Fruit fly (Drosophila melanogaster) whole organism, embryonic: Measurements from ENCODE around the gene CG32573.

ENCODE experiments used
- Abd-B ChIP-seq: fragments of 200-800 bp; sonication (Bioruptor generic); optimal IDR thresholded peaks from 2 replicates; lab custom pipeline; 2018; ENCODE audit warnings: missing biosample characterization, mild to moderate bottlenecking, missing genetic modification characterization, moderate library complexity
- Aef1 ChIP-seq: fragments of 200-800 bp; sonication (Bioruptor generic); IDR thresholded peaks from 3 replicates; pipeline ENCODE4 v1.3.6; 2022; ENCODE audit warnings: missing biosample characterization, missing genetic modification characterization
- Antp ChIP-seq: fragments of 200-800 bp; sonication (Bioruptor generic); optimal IDR thresholded peaks from 3 replicates; lab custom pipeline; 2016; ENCODE audit warnings: missing biosample characterization, missing genetic modification characterization
- Atf-2 ChIP-seq: fragments of 200-800 bp; sonication (Bioruptor generic); optimal IDR thresholded peaks from 2 replicates; lab custom pipeline; 2016; ENCODE audit warnings: missing biosample characterization, missing genetic modification characterization
- B-H1 ChIP-seq: fragments of 200-800 bp; sonication (Bioruptor generic); IDR thresholded peaks from 3 replicates; pipeline ENCODE4 v1.3.6; 2022; ENCODE audit warnings: missing biosample characterization, missing genetic modification characterization
- CG10147 ChIP-seq: fragments of 200-800 bp; sonication (Bioruptor generic); optimal IDR thresholded peaks from 2 replicates; lab custom pipeline; 2019; ENCODE audit warnings: missing biosample characterization, mild to moderate bottlenecking, missing genetic modification characterization, moderate library complexity
- CG10431 ChIP-seq: fragments of 200-800 bp; sonication (Bioruptor generic); optimal IDR thresholded peaks from 3 replicates; lab custom pipeline; 2018; ENCODE audit warnings: missing biosample characterization, mild to moderate bottlenecking, missing genetic modification characterization
- CG10654 ChIP-seq: fragments of 200-800 bp; sonication (Bioruptor generic); optimal IDR thresholded peaks from 2 replicates; lab custom pipeline; 2016; ENCODE audit warnings: missing biosample characterization, missing genetic modification characterization
- CG12236 ChIP-seq: fragments of 200-800 bp; sonication (Bioruptor generic); optimal IDR thresholded peaks from 2 replicates; lab custom pipeline; 2016; ENCODE audit warnings: missing biosample characterization, missing genetic modification characterization
- CG12659 ChIP-seq: fragments of 200-800 bp; sonication (Bioruptor generic); optimal IDR thresholded peaks from 3 replicates; lab custom pipeline; 2017; ENCODE audit warnings: mild to moderate bottlenecking, missing biosample characterization, missing genetic modification reagents, missing genetic modification characterization
- CG13775 ChIP-seq: fragments of 200-800 bp; sonication (Bioruptor generic); optimal IDR thresholded peaks from 3 replicates; lab custom pipeline; 2017; ENCODE audit warnings: missing biosample characterization, mild to moderate bottlenecking, missing genetic modification characterization
- CG15479 ChIP-seq: fragments of 200-800 bp; sonication (Bioruptor generic); optimal IDR thresholded peaks from 3 replicates; lab custom pipeline; 2019; ENCODE audit warnings: missing biosample characterization, mild to moderate bottlenecking, missing genetic modification characterization, moderate library complexity
- CG17385 ChIP-seq: fragments of 200-800 bp; sonication (Bioruptor generic); optimal IDR thresholded peaks from 3 replicates; lab custom pipeline; 2018; ENCODE audit warnings: missing biosample characterization, mild to moderate bottlenecking, missing genetic modification characterization
- CG17802 ChIP-seq: fragments of 200-800 bp; sonication (Bioruptor generic); optimal IDR thresholded peaks from 2 replicates; lab custom pipeline; 2018; ENCODE audit warnings: missing biosample characterization, mild to moderate bottlenecking, missing genetic modification characterization, moderate library complexity
- CG31365 ChIP-seq: fragments of 200-800 bp; sonication (Bioruptor generic); optimal IDR thresholded peaks from 2 replicates; lab custom pipeline; 2018; ENCODE audit warnings: missing biosample characterization, mild to moderate bottlenecking, missing genetic modification characterization
- CG6791 ChIP-seq: fragments of 200-800 bp; sonication (Bioruptor generic); IDR thresholded peaks from 3 replicates; pipeline ENCODE4 v1.3.6; 2022; ENCODE audit warnings: missing biosample characterization, missing genetic modification characterization; ENCODE audit not compliant: partially characterized antibody
- CG7987 ChIP-seq: fragments of 200-800 bp; sonication (Bioruptor generic); optimal IDR thresholded peaks from 2 replicates; lab custom pipeline; 2018; ENCODE audit warnings: missing biosample characterization, mild to moderate bottlenecking, missing genetic modification characterization, moderate library complexity
- CG9215 ChIP-seq: fragments of 200-800 bp; sonication (Bioruptor generic); IDR thresholded peaks from 2 replicates; pipeline ENCODE4 v1.3.6; 2022; ENCODE audit warnings: missing biosample characterization, missing genetic modification characterization
- CG9797 ChIP-seq: fragments of 200-800 bp; sonication (Bioruptor generic); optimal IDR thresholded peaks from 3 replicates; lab custom pipeline; 2018; ENCODE audit warnings: missing biosample characterization, mild to moderate bottlenecking, missing genetic modification characterization
- CHES-1-like ChIP-seq: fragments of 200-800 bp; sonication (Bioruptor generic); optimal IDR thresholded peaks from 2 replicates; lab custom pipeline; 2016; ENCODE audit warnings: missing biosample characterization, missing genetic modification characterization
- Dbx ChIP-seq: fragments of 200-800 bp; sonication (Bioruptor generic); IDR thresholded peaks from 3 replicates; pipeline ENCODE4 v1.3.6; 2022; ENCODE audit warnings: missing biosample characterization, missing genetic modification characterization
- Drgx ChIP-seq: fragments of 200-800 bp; sonication (Bioruptor generic); IDR thresholded peaks from 2 replicates; pipeline ENCODE4 v1.3.6; 2022; ENCODE audit warnings: missing biosample characterization, missing genetic modification characterization
- E2f1 ChIP-seq: fragments of 200-800 bp; sonication (Bioruptor generic); IDR thresholded peaks from 2 replicates; pipeline ENCODE4 v1.3.6; 2022; ENCODE audit warnings: missing biosample characterization, missing genetic modification characterization
- HLHmδ ChIP-seq: fragments of 200-800 bp; sonication (Bioruptor generic); optimal IDR thresholded peaks from 2 replicates; lab custom pipeline; 2018; ENCODE audit warnings: missing biosample characterization, mild to moderate bottlenecking, missing genetic modification characterization, moderate library complexity
- HmgD ChIP-seq: fragments of 200-800 bp; sonication (Bioruptor generic); optimal IDR thresholded peaks from 3 replicates; lab custom pipeline; 2016; ENCODE audit warnings: missing biosample characterization, missing genetic modification characterization
- Lpt ChIP-seq: fragments of >200 bp; optimal IDR thresholded peaks from 2 replicates; lab custom pipeline; 2018; ENCODE audit warnings: missing biosample characterization, missing genetic modification characterization
- Mad ChIP-seq: fragments of 200-800 bp; sonication (Bioruptor generic); optimal IDR thresholded peaks from 2 replicates; lab custom pipeline; 2016; ENCODE audit warnings: missing biosample characterization, missing genetic modification characterization
- Max ChIP-seq: fragments of 200-800 bp; sonication (Bioruptor generic); optimal IDR thresholded peaks from 2 replicates; lab custom pipeline; 2016; ENCODE audit warnings: missing biosample characterization, mild to moderate bottlenecking, missing genetic modification characterization
- NFAT ChIP-seq: fragments of 200-800 bp; sonication (Bioruptor generic); IDR thresholded peaks from 2 replicates; pipeline ENCODE4 v1.3.6; 2022; ENCODE audit warnings: missing biosample characterization, missing genetic modification characterization
- az2 ChIP-seq: fragments of 200-800 bp; sonication (Bioruptor generic); optimal IDR thresholded peaks from 3 replicates; lab custom pipeline; 2016; ENCODE audit warnings: missing biosample characterization, missing genetic modification characterization
- bab2 ChIP-seq: fragments of 200-800 bp; sonication (Bioruptor generic); optimal IDR thresholded peaks from 2 replicates; lab custom pipeline; 2016; ENCODE audit warnings: missing biosample characterization, missing genetic modification characterization
- bowl ChIP-seq: fragments of 200-800 bp; sonication (Bioruptor generic); IDR thresholded peaks from 2 replicates; pipeline ENCODE4 v1.3.6; 2022; ENCODE audit warnings: missing biosample characterization, missing genetic modification characterization
- chinmo ChIP-seq: fragments of 200-800 bp; sonication (Bioruptor generic); IDR thresholded peaks from 4 replicates; pipeline ENCODE4 v1.3.6; 2022; ENCODE audit warnings: missing biosample characterization, missing genetic modification characterization; ENCODE audit not compliant: partially characterized antibody
- ci ChIP-seq: fragments of 200-800 bp; sonication (Bioruptor generic); IDR thresholded peaks from 3 replicates; pipeline ENCODE4 v1.3.6; 2022; ENCODE audit warnings: missing biosample characterization, missing genetic modification characterization
- crol ChIP-seq: fragments of 200-800 bp; sonication (Bioruptor generic); IDR thresholded peaks from 2 replicates; pipeline ENCODE4 v1.3.6; 2022; ENCODE audit warnings: missing biosample characterization, missing genetic modification characterization
- fd64A ChIP-seq: fragments of 200-800 bp; sonication (Bioruptor generic); optimal IDR thresholded peaks from 3 replicates; lab custom pipeline; 2018; ENCODE audit warnings: missing biosample characterization, mild to moderate bottlenecking, missing genetic modification characterization
- gfzf ChIP-seq: fragments of 200-800 bp; sonication (Bioruptor generic); optimal IDR thresholded peaks from 2 replicates; lab custom pipeline; 2016; ENCODE audit warnings: missing biosample characterization, mild to moderate bottlenecking, missing genetic modification characterization, moderate library complexity
- inv ChIP-seq: fragments of 200-800 bp; sonication (Bioruptor generic); IDR thresholded peaks from 2 replicates; pipeline ENCODE4 v1.3.6; 2022; ENCODE audit warnings: missing biosample characterization, missing genetic modification characterization; ENCODE audit not compliant: partially characterized antibody
- odd ChIP-seq: fragments of 200-800 bp; sonication (Bioruptor generic); optimal IDR thresholded peaks from 2 replicates; lab custom pipeline; 2017; ENCODE audit warnings: missing biosample characterization, mild to moderate bottlenecking, missing genetic modification characterization
- otp ChIP-seq: fragments of 200-800 bp; sonication (Bioruptor generic); IDR thresholded peaks from 3 replicates; pipeline ENCODE4, ENCODE4 v1.3.6; 2022; ENCODE audit warnings: missing biosample characterization, missing genetic modification characterization
- pnt ChIP-seq: fragments of 200-800 bp; sonication (Bioruptor generic); optimal IDR thresholded peaks from 3 replicates; lab custom pipeline; 2016; ENCODE audit warnings: missing biosample characterization, missing genetic modification characterization
- run ChIP-seq: fragments of 200-800 bp; sonication (Bioruptor generic); optimal IDR thresholded peaks from 3 replicates; lab custom pipeline; 2018; ENCODE audit warnings: missing biosample characterization, mild to moderate bottlenecking, missing genetic modification characterization
- sc ChIP-seq, 3 experiments: fragments of >200 bp in 2 of 3; fragments of 200-800 bp in 1 of 3; sonication (Bioruptor generic) in 1 of 3; optimal IDR thresholded peaks; 2 replicates in 2 of 3; 3 replicates in 1 of 3; lab custom pipeline; 2017; ENCODE audit warnings: mild to moderate bottlenecking in 1 of 3, missing biosample characterization in 1 of 3, missing genetic modification characterization in 1 of 3, missing genetic modification reagents in 1 of 3
- sens ChIP-seq: fragments of 200-800 bp; sonication (Bioruptor generic); peaks from one replicate; lab custom pipeline; 2016; ENCODE audit warnings: missing biosample characterization, missing genetic modification characterization
- sisA ChIP-seq: fragments of 200-800 bp; sonication (Bioruptor generic); IDR thresholded peaks from 2 replicates; pipeline ENCODE4 v1.3.6; 2022; ENCODE audit warnings: missing biosample characterization, missing genetic modification characterization
- slp2 ChIP-seq: fragments of 200-800 bp; sonication (Bioruptor generic); optimal IDR thresholded peaks from 2 replicates; lab custom pipeline; 2016; ENCODE audit warnings: missing biosample characterization, missing genetic modification characterization
- stc ChIP-seq: fragments of 200-800 bp; sonication (Bioruptor generic); IDR thresholded peaks from 2 replicates; pipeline ENCODE4 v1.3.6; 2022; ENCODE audit warnings: missing biosample characterization, missing genetic modification characterization
- ttk ChIP-seq: fragments of 200-800 bp; sonication (Bioruptor generic); IDR thresholded peaks from 2 replicates; pipeline ENCODE4 v2.1.2; 2022; ENCODE audit warnings: missing biosample characterization, missing genetic modification characterization

Gene CG32573

DNA sequence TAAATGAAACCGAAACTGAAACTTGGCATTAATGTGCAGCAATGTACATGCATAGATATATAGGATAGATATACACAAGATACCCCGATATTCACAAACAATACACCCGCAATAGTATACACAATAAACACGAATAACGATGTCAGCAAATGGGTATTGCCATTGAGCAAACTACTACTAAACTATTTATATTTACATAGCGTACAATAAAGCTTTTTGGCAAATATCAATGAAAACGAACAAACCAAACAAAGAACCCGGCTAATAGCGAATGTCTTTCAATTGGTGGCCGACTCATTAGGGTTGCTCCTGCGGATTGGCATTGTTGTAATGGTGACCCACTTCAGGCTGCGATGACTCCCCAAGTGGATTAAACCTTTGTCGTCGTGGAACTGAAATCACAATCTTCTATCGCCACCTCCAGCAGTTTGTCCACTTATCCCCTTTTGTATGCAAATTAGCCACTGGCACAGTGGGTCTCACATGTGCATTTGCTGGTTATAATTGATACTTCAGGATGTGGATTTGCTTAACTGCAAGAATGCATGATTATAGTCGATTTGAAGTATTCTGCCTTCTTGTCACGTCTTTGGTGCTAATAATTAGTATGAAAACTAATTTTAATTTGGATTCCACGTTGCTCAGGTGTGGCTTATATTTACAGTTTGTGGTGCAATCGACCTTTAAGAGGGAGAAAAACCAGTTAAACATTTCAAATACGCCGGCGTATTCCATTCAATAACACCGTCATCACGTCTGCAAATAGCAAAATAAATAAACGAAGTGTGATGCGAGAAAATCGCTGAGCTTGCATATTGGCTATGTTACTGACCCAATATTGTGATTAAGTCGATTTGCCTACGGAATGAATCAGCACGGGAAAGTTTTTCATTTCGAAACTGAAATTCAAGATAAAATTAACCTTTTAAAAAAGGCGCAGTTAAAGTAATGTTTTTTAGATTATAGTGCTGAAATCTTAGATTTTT lies 805 bp upstream of the CG32573 start (continued):
- 0 out of 4 replicates have a peak, but pooled peaks have one; percentile 10 for TF ChIP-seq chinmo (GFP tag; lab: Robert Waterston, UW)
- 0 out of 3 replicates have a peak, but pooled peaks have one; percentile 34 for TF ChIP-seq CG6791 (GFP tag; lab: Robert Waterston, UW)
- TF ChIP-seq bowl (GFP tag; lab: Robert Waterston, UW) = 0 out of 2 replicates have a peak, but pooled peaks have one; percentile 30
- no peak for TF ChIP-seq HLHmδ
- TF ChIP-seq E2f1 (GFP tag; lab: Robert Waterston, UW) = 0 out of 2 replicates have a peak, but pooled peaks have one; percentile 35
- no peak for TF ChIP-seq Atf-2 (GFP tag; lab: Kevin White, UChicago)
- TF ChIP-seq NFAT = no peak
- TF ChIP-seq crol (GFP tag; lab: Robert Waterston, UW) = no peak
- no peak for TF ChIP-seq Aef1 (GFP tag; lab: Robert Waterston, UW)
- TF ChIP-seq CG7987 (GFP tag; lab: Kevin White, UChicago) = no peak
- TF ChIP-seq CG12236 (GFP tag; lab: Kevin White, UChicago) = no peak
- no peak for TF ChIP-seq sisA
- TF ChIP-seq Abd-B = no peak
- TF ChIP-seq sens = peak; percentile 97
- TF ChIP-seq CG12659 (GFP tag; lab: Kevin White, UChicago) = peak; percentile 16
- TF ChIP-seq stc (GFP tag; lab: Robert Waterston, UW) = peak; percentile 72
- TF ChIP-seq az2 (GFP tag; lab: Kevin White, UChicago) = no peak
- TF ChIP-seq CG17385 (GFP tag; lab: Kevin White, UChicago) = peak; percentile 19
- TF ChIP-seq CG9797 (GFP tag; lab: Kevin White, UChicago) = no peak
- TF ChIP-seq Antp (GFP tag; lab: Kevin White, UChicago) = peak; percentile 85
- no peak for TF ChIP-seq CG9215 (GFP tag; lab: Robert Waterston, UW)
- TF ChIP-seq Lpt (GFP tag; lab: Kevin White, UChicago) = no peak
- TF ChIP-seq inv (GFP tag; lab: Robert Waterston, UW) = no peak
- no peak for TF ChIP-seq odd (GFP tag; lab: Kevin White, UChicago)
- TF ChIP-seq run (tag; lab: Kevin White, UChicago) = peak; percentile 83
- TF ChIP-seq CHES-1-like (GFP tag; lab: Kevin White, UChicago) = no peak
- no peak for TF ChIP-seq CG10654 (GFP tag; lab: Kevin White, UChicago)
- no peak for TF ChIP-seq CG15479 (GFP tag; lab: Kevin White, UChicago)
- TF ChIP-seq HmgD (GFP tag; lab: Kevin White, UChicago) = no peak
- no peak for TF ChIP-seq CG10147 (GFP tag; lab: Kevin White, UChicago)
- TF ChIP-seq fd64A (GFP tag; lab: Kevin White, UChicago) = no peak
- no peak for TF ChIP-seq CG10431
- TF ChIP-seq slp2 (GFP tag; lab: Kevin White, UChicago) = peak; percentile 70
- TF ChIP-seq ttk (GFP tag; lab: Robert Waterston, UW) = peak; percentile 67
- no peak for TF ChIP-seq CG13775 (GFP tag; lab: Kevin White, UChicago)
- TF ChIP-seq pnt (GFP tag; lab: Kevin White, UChicago) = peak; percentile 70
- TF ChIP-seq gfzf (GFP tag; lab: Kevin White, UChicago) = no peak
- TF ChIP-seq otp (GFP tag; lab: Robert Waterston, UW) = peak; percentile 85
- TF ChIP-seq CG17802 (tag; lab: Kevin White, UChicago) = no peak
- peak; percentile 63 for TF ChIP-seq Drgx (GFP tag; lab: Robert Waterston, UW)
- no peak for TF ChIP-seq Max
- peak; percentile 77 for TF ChIP-seq ci
- no peak for TF ChIP-seq Mad (GFP tag; lab: Kevin White, UChicago)
- peak; percentile 68; the same call in 2 of the 3 replicates for TF ChIP-seq B-H1 (GFP tag; lab: Robert Waterston, UW)
- TF ChIP-seq Dbx = no peak
- TF ChIP-seq sc (optimal IDR thresholded peaks at IDR 0.05; lab: Kevin White, UChicago) = no peak
- no peak for TF ChIP-seq sc (GFP tag; optimal IDR thresholded peaks at IDR 0.05; lab: Kevin White, UChicago)
- TF ChIP-seq CG31365 = no peak
- peak; percentile 73 for TF ChIP-seq bab2 (GFP tag; lab: Kevin White, UChicago)
